Fruit fly (Drosophila melanogaster) whole organism, embryonic: Measurements from ENCODE around the gene Ufl1.

Experiments
- Abd-B ChIP-seq: fragments of 200-800 bp; sonication (Bioruptor generic); optimal IDR thresholded peaks from 2 replicates; lab custom pipeline; 2018; ENCODE audit warnings: missing biosample characterization, mild to moderate bottlenecking, missing genetic modification characterization, moderate library complexity
- Asciz ChIP-seq: fragments of 200-800 bp; sonication (Bioruptor generic); optimal IDR thresholded peaks from 2 replicates; lab custom pipeline; 2017; ENCODE audit warnings: missing biosample characterization, mild to moderate bottlenecking, missing genetic modification characterization, missing genetic modification reagents
- Bdp1 ChIP-seq: fragments of 200-800 bp; sonication (Bioruptor generic); optimal IDR thresholded peaks from 3 replicates; lab custom pipeline; 2016; ENCODE audit warnings: missing biosample characterization, missing genetic modification characterization
- CG10209 ChIP-seq: fragments of 200-800 bp; sonication (Bioruptor generic); optimal IDR thresholded peaks from 3 replicates; lab custom pipeline; 2017; ENCODE audit warnings: missing biosample characterization, mild to moderate bottlenecking, missing genetic modification characterization, missing genetic modification reagents
- CG11247 ChIP-seq: fragments of 200-800 bp; sonication (Bioruptor generic); IDR thresholded peaks from 2 replicates; pipeline ENCODE4 v1.3.6; 2022; ENCODE audit warnings: missing biosample characterization, missing genetic modification characterization
- CG11398 ChIP-seq: fragments of 200-800 bp; sonication (Bioruptor generic); optimal IDR thresholded peaks from 2 replicates; lab custom pipeline; 2016; ENCODE audit warnings: missing biosample characterization, missing genetic modification characterization
- CG12071 ChIP-seq: fragments of 200-800 bp; sonication (Bioruptor generic); optimal IDR thresholded peaks from 3 replicates; lab custom pipeline; 2018; ENCODE audit warnings: missing biosample characterization, mild to moderate bottlenecking, missing genetic modification characterization
- CG14667 ChIP-seq: fragments of 200-800 bp; sonication (Bioruptor generic); IDR thresholded peaks from 2 replicates; pipeline ENCODE4 v1.3.6; 2022; ENCODE audit warnings: missing biosample characterization, missing genetic modification characterization
- CG14710 ChIP-seq: fragments of 200-800 bp; sonication (Bioruptor generic); optimal IDR thresholded peaks from 3 replicates; lab custom pipeline; 2019; ENCODE audit warnings: missing biosample characterization, mild to moderate bottlenecking, missing genetic modification characterization, moderate library complexity
- CG14965 ChIP-seq: fragments of 200-800 bp; sonication (Bioruptor generic); optimal IDR thresholded peaks from 2 replicates; lab custom pipeline; 2016; ENCODE audit warnings: missing biosample characterization, missing genetic modification characterization, borderline replicate concordance
- CG15269 ChIP-seq: fragments of 200-800 bp; sonication (Bioruptor generic); optimal IDR thresholded peaks from 2 replicates; lab custom pipeline; 2018; ENCODE audit warnings: missing biosample characterization, mild to moderate bottlenecking, missing genetic modification characterization, moderate library complexity
- CG15696 ChIP-seq: fragments of 200-800 bp; sonication (Bioruptor generic); optimal IDR thresholded peaks from 2 replicates; lab custom pipeline; 2019; ENCODE audit warnings: missing biosample characterization, mild to moderate bottlenecking, missing genetic modification characterization, moderate library complexity
- CG16813 ChIP-seq: fragments of 200-800 bp; sonication (Bioruptor generic); IDR thresholded peaks from 3 replicates; pipeline ENCODE4 v1.3.6; 2022; ENCODE audit warnings: missing biosample characterization, missing genetic modification characterization; ENCODE audit not compliant: partially characterized antibody
- CG16863 ChIP-seq: fragments of 200-800 bp; sonication (Bioruptor generic); optimal IDR thresholded peaks from 3 replicates; lab custom pipeline; 2016; ENCODE audit warnings: missing biosample characterization, missing genetic modification characterization
- CG17359 ChIP-seq: fragments of 200-800 bp; sonication (Bioruptor generic); optimal IDR thresholded peaks from 3 replicates; lab custom pipeline; 2018; ENCODE audit warnings: missing biosample characterization, mild to moderate bottlenecking, missing genetic modification characterization, moderate library complexity
- CG18476 ChIP-seq: fragments of 200-800 bp; sonication (Bioruptor generic); optimal IDR thresholded peaks from 2 replicates; lab custom pipeline; 2016; ENCODE audit warnings: missing biosample characterization, mild to moderate bottlenecking, missing genetic modification characterization
- CG30403 ChIP-seq: fragments of 200-800 bp; sonication (Bioruptor generic); optimal IDR thresholded peaks from 3 replicates; lab custom pipeline; 2016; ENCODE audit warnings: missing biosample characterization, missing genetic modification characterization
- CG32767 ChIP-seq: fragments of 200-800 bp; sonication (Bioruptor generic); IDR thresholded peaks from 2 replicates; pipeline ENCODE4 v1.3.6; 2022; ENCODE audit warnings: missing biosample characterization, missing genetic modification characterization
- CG4707 ChIP-seq: fragments of 200-800 bp; sonication (Bioruptor generic); optimal IDR thresholded peaks from 2 replicates; lab custom pipeline; 2018; ENCODE audit warnings: missing biosample characterization, mild to moderate bottlenecking, missing genetic modification characterization, moderate library complexity
- CG6683 ChIP-seq: fragments of 200-800 bp; sonication (Bioruptor generic); optimal IDR thresholded peaks from 2 replicates; lab custom pipeline; 2017; ENCODE audit warnings: missing biosample characterization, mild to moderate bottlenecking, missing genetic modification characterization, missing genetic modification reagents
- CG8924 ChIP-seq: fragments of 200-800 bp; optimal IDR thresholded peaks from 3 replicates; lab custom pipeline; 2019; ENCODE audit warnings: missing biosample characterization, mild to moderate bottlenecking, missing genetic modification characterization, moderate library complexity
- CG9727 ChIP-seq: fragments of 200-800 bp; sonication (Bioruptor generic); optimal IDR thresholded peaks from 3 replicates; lab custom pipeline; 2017; ENCODE audit warnings: missing biosample characterization, mild to moderate bottlenecking, missing genetic modification characterization
- D ChIP-seq, 2 experiments: fragments of 200-800 bp in 1 of 2; fragments of >200 bp in 1 of 2; sonication (Bioruptor generic) in 1 of 2; optimal IDR thresholded peaks; 2 replicates in 1 of 2; 3 replicates in 1 of 2; lab custom pipeline; 2017; ENCODE audit warnings: mild to moderate bottlenecking in 1 of 2, missing biosample characterization in 1 of 2, missing genetic modification characterization in 1 of 2, missing genetic modification reagents in 1 of 2
- D19A ChIP-seq: fragments of 200-800 bp; optimal IDR thresholded peaks from 3 replicates; lab custom pipeline; 2019; ENCODE audit warnings: missing biosample characterization, mild to moderate bottlenecking, missing genetic modification characterization, moderate library complexity
- Ets97D ChIP-seq: fragments of 200-800 bp; sonication (Bioruptor generic); optimal IDR thresholded peaks from 3 replicates; lab custom pipeline; 2016; ENCODE audit warnings: missing biosample characterization, missing genetic modification characterization
- GATAe ChIP-seq: fragments of 200-800 bp; sonication (Bioruptor generic); conservative IDR thresholded peaks from 2 replicates; pipeline ENCODE4 v1.3.6; 2022; ENCODE audit warnings: missing biosample characterization, missing genetic modification characterization
- HLH54F ChIP-seq: fragments of 200-800 bp; sonication (Bioruptor generic); optimal IDR thresholded peaks from 3 replicates; lab custom pipeline; 2016; ENCODE audit warnings: missing biosample characterization, missing genetic modification characterization
- HmgD ChIP-seq: fragments of 200-800 bp; sonication (Bioruptor generic); optimal IDR thresholded peaks from 3 replicates; lab custom pipeline; 2016; ENCODE audit warnings: missing biosample characterization, missing genetic modification characterization
- Hr51 ChIP-seq, 2 experiments: fragments of 200-800 bp; sonication (Bioruptor generic); optimal IDR thresholded peaks; 2 replicates in 1 of 2; 3 replicates in 1 of 2; lab custom pipeline; 2016 to 2018; ENCODE audit warnings: missing biosample characterization in 2 of 2, missing genetic modification characterization in 2 of 2, mild to moderate bottlenecking in 1 of 2, moderate library complexity in 1 of 2
- Lim3 ChIP-seq: fragments of 200-800 bp; sonication (Bioruptor generic); IDR thresholded peaks from 2 replicates; pipeline ENCODE4 v1.3.6; 2022; ENCODE audit warnings: missing biosample characterization, missing genetic modification characterization
- Side ChIP-seq: fragments of 200-800 bp; sonication (Bioruptor generic); optimal IDR thresholded peaks from 2 replicates; lab custom pipeline; 2016; ENCODE audit warnings: missing biosample characterization, missing genetic modification characterization
- Ssrp ChIP-seq: fragments of 200-800 bp; sonication (Bioruptor generic); optimal IDR thresholded peaks from 2 replicates; lab custom pipeline; 2018; ENCODE audit warnings: missing biosample characterization, mild to moderate bottlenecking, missing genetic modification characterization, moderate library complexity
- az2 ChIP-seq: fragments of 200-800 bp; sonication (Bioruptor generic); optimal IDR thresholded peaks from 3 replicates; lab custom pipeline; 2016; ENCODE audit warnings: missing biosample characterization, missing genetic modification characterization
- bcd ChIP-seq: fragments of 200-800 bp; sonication (Bioruptor generic); optimal IDR thresholded peaks from 2 replicates; lab custom pipeline; 2017; ENCODE audit warnings: missing biosample characterization, mild to moderate bottlenecking, missing genetic modification characterization
- br ChIP-seq: fragments of >200 bp; optimal IDR thresholded peaks from 2 replicates; lab custom pipeline; 2017
- bsh ChIP-seq, 2 experiments: fragments of 200-800 bp; sonication (Bioruptor generic); optimal IDR thresholded peaks; 2 replicates each; lab custom pipeline; 2017 to 2018; ENCODE audit warnings: mild to moderate bottlenecking in 2 of 2, missing biosample characterization in 2 of 2, missing genetic modification characterization in 2 of 2, moderate library complexity in 1 of 2
- cato ChIP-seq: fragments of 200-800 bp; sonication (Bioruptor generic); optimal IDR thresholded peaks from 2 replicates; lab custom pipeline; 2016; ENCODE audit warnings: missing biosample characterization, missing genetic modification characterization, borderline replicate concordance
- dpn ChIP-seq, 2 experiments: fragments of 200-800 bp; sonication (Bioruptor generic); optimal IDR thresholded peaks; 3 replicates each; lab custom pipeline; 2016; ENCODE audit warnings: missing biosample characterization in 2 of 2, missing genetic modification characterization in 2 of 2
- grau ChIP-seq: fragments of 200-800 bp; optimal IDR thresholded peaks from 3 replicates; lab custom pipeline; 2019; ENCODE audit warnings: missing biosample characterization, mild to moderate bottlenecking, missing genetic modification characterization, moderate library complexity
- her ChIP-seq: fragments of 200-800 bp; sonication (Bioruptor generic); optimal IDR thresholded peaks from 2 replicates; lab custom pipeline; 2016; ENCODE audit warnings: missing biosample characterization, missing genetic modification characterization
- odd ChIP-seq: fragments of 200-800 bp; sonication (Bioruptor generic); optimal IDR thresholded peaks from 2 replicates; lab custom pipeline; 2017; ENCODE audit warnings: missing biosample characterization, mild to moderate bottlenecking, missing genetic modification characterization
- org-1 ChIP-seq: fragments of 200-800 bp; sonication (Bioruptor generic); optimal IDR thresholded peaks from 2 replicates; lab custom pipeline; 2017; ENCODE audit warnings: missing biosample characterization, missing genetic modification characterization
- pb ChIP-seq: fragments of 200-800 bp; sonication (Bioruptor generic); optimal IDR thresholded peaks from 3 replicates; lab custom pipeline; 2016; ENCODE audit warnings: missing biosample characterization, missing genetic modification characterization
- pnt ChIP-seq: fragments of 200-800 bp; sonication (Bioruptor generic); optimal IDR thresholded peaks from 3 replicates; lab custom pipeline; 2016; ENCODE audit warnings: missing biosample characterization, missing genetic modification characterization
- ro ChIP-seq: fragments of 200-800 bp; sonication (Bioruptor generic); IDR thresholded peaks from 2 replicates; pipeline ENCODE4 v1.3.6; 2022; ENCODE audit warnings: missing biosample characterization, missing genetic modification characterization
- tap ChIP-seq: fragments of 200-800 bp; optimal IDR thresholded peaks from 3 replicates; lab custom pipeline; 2019; ENCODE audit warnings: missing biosample characterization, mild to moderate bottlenecking, missing genetic modification characterization, moderate library complexity
- toy ChIP-seq: fragments of 200-800 bp; sonication (Bioruptor generic); IDR thresholded peaks from 2 replicates; pipeline ENCODE4 v1.3.6; 2022; ENCODE audit warnings: missing biosample characterization, missing genetic modification characterization
- trem ChIP-seq: fragments of 200-800 bp; optimal IDR thresholded peaks from 3 replicates; lab custom pipeline; 2019; ENCODE audit warnings: missing biosample characterization, mild to moderate bottlenecking, missing genetic modification characterization, moderate library complexity
- tx ChIP-seq: fragments of 200-800 bp; sonication (Bioruptor generic); optimal IDR thresholded peaks from 2 replicates; lab custom pipeline; 2016; ENCODE audit warnings: missing biosample characterization, missing genetic modification characterization

Gene Ufl1

dm6 chr3R:7108589-7109312 lies 34.5 kb upstream of the Ufl1 start (continued):
- TF ChIP-seq trem (tag; lab: Kevin White, UChicago) (peak; percentile 96), toy (GFP tag; lab: Robert Waterston, UW) (no peak), CG9727 (GFP tag; lab: Kevin White, UChicago) (peak; percentile 98), CG17359 (tag; lab: Kevin White, UChicago) (peak; percentile 98), Ssrp (tag; lab: Kevin White, UChicago) (peak; percentile 98), CG14710 (tag; lab: Kevin White, UChicago) (peak; percentile 98), CG14965 (GFP tag; lab: Kevin White, UChicago) (peak; percentile 45), tap (tag; lab: Kevin White, UChicago) (peak; percentile 98), Hr51 (GFP tag; optimal IDR thresholded peaks at IDR 0.05; lab: Kevin White, UChicago) (peak; percentile 69 to 96), CG4707 (GFP tag; lab: Kevin White, UChicago) (peak; percentile 89), GATAe (GFP tag; lab: Robert Waterston, UW) (no peak), CG15269 (tag; lab: Kevin White, UChicago) (peak; percentile 91), Abd-B (GFP tag; lab: Kevin White, UChicago) (peak; percentile 92), ro (GFP tag; lab: Robert Waterston, UW) (no peak), br (lab: Kevin White, UChicago) (no peak), dpn (GFP tag; optimal IDR thresholded peaks at IDR 0.05; lab: Kevin White, UChicago) (peak; percentile 88 to 94), Asciz (GFP tag; lab: Kevin White, UChicago) (peak; percentile 97), tx (GFP tag; lab: Kevin White, UChicago) (peak; percentile 85), CG6683 (GFP tag; lab: Kevin White, UChicago) (peak; percentile 63), CG8924 (tag; lab: Kevin White, UChicago) (peak; percentile 98), CG30403 (GFP tag; lab: Kevin White, UChicago) (peak; percentile 95), pnt (GFP tag; lab: Kevin White, UChicago) (peak; percentile 88), grau (peak; percentile 94), CG16863 (GFP tag; lab: Kevin White, UChicago) (peak; percentile 91), CG12071 (GFP tag; lab: Kevin White, UChicago) (peak; percentile 80), CG11247 (GFP tag; lab: Robert Waterston, UW) (no peak), Bdp1 (GFP tag; lab: Kevin White, UChicago) (peak; percentile 70), CG16813 (no peak), CG18476 (peak; percentile 91), CG10209 (GFP tag; lab: Kevin White, UChicago) (peak; percentile 93), Side (peak; percentile 84), D (optimal IDR thresholded peaks at IDR 0.05; lab: Kevin White, UChicago) (no peak), D (GFP tag; optimal IDR thresholded peaks at IDR 0.05; lab: Kevin White, UChicago) (peak; percentile 98), odd (peak; percentile 86), CG14667 (GFP tag; lab: Robert Waterston, UW) (no peak), az2 (peak; percentile 97), org-1 (GFP tag; lab: Kevin White, UChicago) (peak; percentile 87), cato (peak; percentile 95), Lim3 (GFP tag; lab: Robert Waterston, UW) (no peak), CG11398 (peak; percentile 91), Ets97D (GFP tag; lab: Kevin White, UChicago) (peak; percentile 66), CG32767 (GFP tag; lab: Robert Waterston, UW) (no peak), CG15696 (tag; lab: Kevin White, UChicago) (peak; percentile 99), pb (GFP tag; lab: Kevin White, UChicago) (peak; percentile 82), HmgD (GFP tag; lab: Kevin White, UChicago) (peak; percentile 33), bsh (GFP tag; optimal IDR thresholded peaks at IDR 0.05; lab: Kevin White, UChicago) (peak; percentile 90 to 99), D19A (tag; lab: Kevin White, UChicago) (peak; percentile 96), bcd (GFP tag; lab: Kevin White, UChicago) (peak; percentile 91), HLH54F (GFP tag; lab: Kevin White, UChicago) (peak; percentile 49), her (GFP tag; lab: Kevin White, UChicago) (peak; percentile 38)
